Worm (Caenorhabditis elegans): Measurements from ENCODE around the gene sra-26.

- TF ChIP-seq W03F9.2 (tag; optimal IDR thresholded peaks at IDR 0.05), result no peak
- TF ChIP-seq him-1 (tag; optimal IDR thresholded peaks at IDR 0.05), result no peak
- TF ChIP-seq dao-5 (tag; optimal IDR thresholded peaks at IDR 0.05), result no peak
Measured at ce11 chrII:6621886-6622285, 29.7 kb downstream of the sra-26 start, which contains the start of gene F54H5.3.
